Fruit fly (Drosophila melanogaster): ENCODE results near the gene nmd.

nmd gene

DNA sequence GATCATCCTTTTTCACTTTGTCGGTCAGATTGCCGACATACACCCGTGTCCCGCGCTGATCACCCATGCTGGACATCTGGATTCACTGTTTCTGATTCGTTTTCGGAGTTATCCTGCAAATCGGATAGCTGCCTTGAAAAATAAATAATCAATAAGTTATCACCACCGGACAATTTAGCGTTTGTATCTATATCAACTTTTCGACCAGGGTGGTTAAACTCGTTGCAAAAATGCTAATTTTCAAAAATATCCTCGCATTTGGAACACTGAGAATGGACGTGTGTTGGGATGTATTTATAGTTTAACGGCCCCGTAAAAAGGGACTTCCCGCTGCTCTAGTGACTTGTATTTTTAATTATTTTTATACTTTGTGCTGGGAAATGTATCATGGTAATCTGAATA, 40.4 kb downstream of the nmd start, which contains the start of gene Rsf1:
Rsf1 (minus strand) TSS at position 212 of the 402 bp plus-strand sequence.
- no peak for TF ChIP-seq tai (GFP tag; optimal IDR thresholded peaks at IDR 0.05)
- no peak for TF ChIP-seq Rel (GFP tag; optimal IDR thresholded peaks at IDR 0.05)
- peak; percentile 83 for TF ChIP-seq Rel (tag; optimal IDR thresholded peaks at IDR 0.05)
- TF ChIP-seq Hnf4 (GFP tag; optimal IDR thresholded peaks at IDR 0.05), result no peak
- peak in 1 of 2 experiments; percentile 22 for TF ChIP-seq dl (GFP tag; optimal IDR thresholded peaks at IDR 0.05; ENCODE audit: insufficient read depth in 1 of 2, partially characterized antibody in 2 of 2)
- TF ChIP-seq h (GFP tag; optimal IDR thresholded peaks at IDR 0.05), result no peak
- TF ChIP-seq N (GFP tag; optimal IDR thresholded peaks at IDR 0.05), result no peak

- no peak for TF ChIP-seq CrebA (GFP tag; optimal IDR thresholded peaks at IDR 0.05; ENCODE audit: borderline replicate concordance)
- TF ChIP-seq Jra (GFP tag; optimal IDR thresholded peaks at IDR 0.05), result no peak
- TF ChIP-seq GATAd (GFP tag; optimal IDR thresholded peaks at IDR 0.05), result no peak
- TF ChIP-seq tai (GFP tag; optimal IDR thresholded peaks at IDR 0.05), result no peak
- no peak for TF ChIP-seq Hr83 (GFP tag; optimal IDR thresholded peaks at IDR 0.05; ENCODE audit: poor library complexity, severe bottlenecking)
- no peak for TF ChIP-seq Dif (GFP tag; optimal IDR thresholded peaks at IDR 0.05; ENCODE audit: partially characterized antibody)
- no peak for TF ChIP-seq jim (GFP tag; optimal IDR thresholded peaks at IDR 0.05)
Measured at dm6 chr2L:10261774-10262173, 42.0 kb downstream of the nmd start.

DNA sequence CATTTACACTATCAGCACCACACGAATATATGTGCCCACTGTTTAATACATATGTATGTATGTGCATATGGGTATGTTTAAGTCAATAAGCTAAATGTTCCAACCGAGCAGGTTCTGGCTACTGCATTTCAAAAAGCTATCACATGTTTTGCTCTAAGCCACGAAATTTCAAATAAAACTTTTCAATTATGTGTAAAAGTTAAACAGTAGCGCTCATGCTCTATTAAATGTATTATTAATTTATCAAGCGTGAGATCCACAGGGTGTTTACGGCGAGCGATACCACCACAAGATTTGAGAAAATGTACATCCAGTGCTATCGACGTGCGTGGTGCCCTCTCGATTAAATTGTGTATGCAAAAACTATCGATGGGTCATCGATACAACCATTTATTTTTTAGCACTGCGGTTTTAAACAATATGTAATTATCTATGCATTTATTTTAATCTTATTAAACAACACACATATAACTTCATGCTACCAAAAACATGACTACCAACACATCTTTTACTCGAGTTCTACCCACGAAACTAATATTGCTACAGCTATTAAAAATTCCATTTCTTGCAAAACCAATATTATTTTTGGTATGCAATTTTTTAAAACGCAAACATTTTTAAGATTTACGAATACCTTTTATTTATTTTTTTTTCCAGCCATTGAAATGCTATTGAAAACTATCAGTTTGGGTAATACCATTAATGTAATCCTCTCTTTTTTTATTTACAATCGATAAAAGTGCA, 42.8 kb downstream of the nmd start, which contains the start of gene Pten:
Pten (minus strand) TSS at position 300 of the 744 bp plus-strand sequence.
- TF ChIP-seq tai (GFP tag; optimal IDR thresholded peaks at IDR 0.05), result no peak
- TF ChIP-seq Vsx2 (GFP tag; optimal IDR thresholded peaks at IDR 0.05; ENCODE audit: partially characterized antibody), result peak; percentile 99
- TF ChIP-seq Dif (GFP tag; optimal IDR thresholded peaks at IDR 0.05; ENCODE audit: partially characterized antibody), result peak; percentile 99
- peak; percentile 16 for TF ChIP-seq brk (GFP tag; optimal IDR thresholded peaks at IDR 0.05)
- TF ChIP-seq Jra (GFP tag; optimal IDR thresholded peaks at IDR 0.05), result peak; percentile 41
- TF ChIP-seq CG32264 (GFP tag; optimal IDR thresholded peaks at IDR 0.05), result no peak
- no peak for TF ChIP-seq h (GFP tag; optimal IDR thresholded peaks at IDR 0.05)
- peak; percentile 2 for TF ChIP-seq dsf (GFP tag; optimal IDR thresholded peaks at IDR 0.05; ENCODE audit: borderline replicate concordance)
- peak; percentile 36 for TF ChIP-seq psq (GFP tag; optimal IDR thresholded peaks at IDR 0.05)
- no peak for TF ChIP-seq CrebA (GFP tag; optimal IDR thresholded peaks at IDR 0.05; ENCODE audit: borderline replicate concordance)
- no peak for TF ChIP-seq Abd-B (GFP tag; optimal IDR thresholded peaks at IDR 0.05)
- TF ChIP-seq CG9705 (GFP tag; optimal IDR thresholded peaks at IDR 0.05), result peak; percentile 24
- no peak for TF ChIP-seq Myc (optimal IDR thresholded peaks at IDR 0.05)
- TF ChIP-seq dl (GFP tag; optimal IDR thresholded peaks at IDR 0.05; ENCODE audit: insufficient read depth in 1 of 2, partially characterized antibody in 2 of 2), result peak; percentile 59 to 88
- TF ChIP-seq dmrt93B (GFP tag; optimal IDR thresholded peaks at IDR 0.05), result no peak
- TF ChIP-seq HLH106 (tag; optimal IDR thresholded peaks at IDR 0.05), result no peak
- no peak for TF ChIP-seq sage (GFP tag; optimal IDR thresholded peaks at IDR 0.05)
- no peak for TF ChIP-seq OdsH (GFP tag; optimal IDR thresholded peaks at IDR 0.05)
- no peak for TF ChIP-seq usp (GFP tag; optimal IDR thresholded peaks at IDR 0.05)
- no peak for TF ChIP-seq foxo (GFP tag; optimal IDR thresholded peaks at IDR 0.05)
- no peak for TF ChIP-seq Sp1 (GFP tag; optimal IDR thresholded peaks at IDR 0.05)
- TF ChIP-seq sv (GFP tag; optimal IDR thresholded peaks at IDR 0.05), result peak; percentile 59
- no peak for TF ChIP-seq Hnf4 (GFP tag; optimal IDR thresholded peaks at IDR 0.05)
- TF ChIP-seq Mio (GFP tag; optimal IDR thresholded peaks at IDR 0.05), result no peak
- peak; percentile 30 for TF ChIP-seq ey (GFP tag; optimal IDR thresholded peaks at IDR 0.05)
- TF ChIP-seq fru (GFP tag; optimal IDR thresholded peaks at IDR 0.05), result no peak
- TF ChIP-seq Dfd (GFP tag; optimal IDR thresholded peaks at IDR 0.05), result no peak
- no peak for TF ChIP-seq rgr (GFP tag; optimal IDR thresholded peaks at IDR 0.05)
- no peak for TF ChIP-seq Hr78 (GFP tag; optimal IDR thresholded peaks at IDR 0.05)
- no peak for TF ChIP-seq lola (GFP tag; optimal IDR thresholded peaks at IDR 0.05)
- no peak for TF ChIP-seq GATAd (GFP tag; optimal IDR thresholded peaks at IDR 0.05)
- peak; percentile 53 for TF ChIP-seq woc (GFP tag; optimal IDR thresholded peaks at IDR 0.05)
- TF ChIP-seq pan (optimal IDR thresholded peaks at IDR 0.05), result no peak
- TF ChIP-seq jim (GFP tag; optimal IDR thresholded peaks at IDR 0.05), result no peak
- no peak for TF ChIP-seq br (GFP tag; optimal IDR thresholded peaks at IDR 0.05)
- peak; percentile 65 for TF ChIP-seq Hr83 (GFP tag; optimal IDR thresholded peaks at IDR 0.05; ENCODE audit: poor library complexity, severe bottlenecking)
- TF ChIP-seq N (GFP tag; optimal IDR thresholded peaks at IDR 0.05), result no peak
- no peak for TF ChIP-seq Rel (GFP tag; optimal IDR thresholded peaks at IDR 0.05)
- TF ChIP-seq Rel (tag; optimal IDR thresholded peaks at IDR 0.05), result no peak

Data from whole organism, wandering third instar larva.